Worm (Caenorhabditis elegans) whole organism, L4 larva: ENCODE results near the gene hbl-1.

Source experiments
- F26F4.8 ChIP-seq: fragments of 200-800 bp; sonication (Bioruptor generic); conservative IDR thresholded peaks from 2 replicates; pipeline ENCODE4 v1.3.6; 2022; ENCODE audit warnings: missing genetic modification characterization, missing compliant biosample characterization
- T26A8.4 ChIP-seq: fragments of 200-800 bp; sonication (Bioruptor generic); IDR thresholded peaks from 2 replicates; pipeline ENCODE4 v1.3.6; 2022; ENCODE audit warnings: missing genetic modification characterization, missing compliant biosample characterization
- Y105C5A.15 ChIP-seq: fragments of 200-800 bp; sonication (Bioruptor generic); IDR thresholded peaks from 2 replicates; pipeline ENCODE4 v1.3.6; 2022; ENCODE audit warnings: missing genetic modification characterization, missing compliant biosample characterization
- Y5F2A.4 ChIP-seq: fragments of 200-800 bp; sonication (Bioruptor generic); optimal IDR thresholded peaks from 2 replicates; lab custom pipeline; 2018; ENCODE audit warnings: mild to moderate bottlenecking, missing genetic modification characterization, missing compliant biosample characterization
- ZK546.5 ChIP-seq, 2 experiments: sonication (generic microtip); optimal IDR thresholded peaks; 2 replicates each; lab custom pipeline; 2017; ENCODE audit warnings: missing biosample characterization in 2 of 2, missing genetic modification characterization in 2 of 2
- aha-1 ChIP-seq: fragments of 150-350 bp; peaks from one replicate; lab custom pipeline; 2014; ENCODE audit warnings: missing biosample characterization, missing genetic modification characterization
- aly-2 ChIP-seq: sonication (generic microtip); optimal IDR thresholded peaks from 2 replicates; lab custom pipeline; 2018; ENCODE audit warnings: missing biosample characterization, missing genetic modification characterization
- ama-1 ChIP-seq: fragments of 150-350 bp; optimal IDR thresholded peaks from 2 replicates; lab custom pipeline; 2014; ENCODE audit warnings: inconsistent platforms, mixed read lengths
- arid-1 ChIP-seq: fragments of 200-800 bp; sonication (Bioruptor generic); conservative IDR thresholded peaks from 2 replicates; pipeline ENCODE4 v1.3.6; 2022; ENCODE audit warnings: missing genetic modification reagents, missing genetic modification characterization, missing compliant biosample characterization
- ceh-20 ChIP-seq: fragments of 200-800 bp; sonication (Bioruptor generic); IDR thresholded peaks from 2 replicates; pipeline ENCODE4 v1.3.6; 2022; ENCODE audit warnings: missing genetic modification reagents, missing genetic modification characterization, missing compliant biosample characterization
- ceh-62 ChIP-seq: sonication (generic microtip); optimal IDR thresholded peaks from 2 replicates; lab custom pipeline; 2017; ENCODE audit warnings: missing biosample characterization, missing genetic modification characterization
- ces-1 ChIP-seq: fragments of 150-350 bp; sonication (generic microtip); optimal IDR thresholded peaks from 4 replicates; lab custom pipeline; 2014; ENCODE audit warnings: missing biosample characterization, missing genetic modification reagents, missing genetic modification characterization
- ctbp-1 ChIP-seq: fragments of 200-800 bp; sonication (Bioruptor generic); IDR thresholded peaks from 2 replicates; pipeline ENCODE4 v1.3.6; 2022; ENCODE audit warnings: missing genetic modification reagents, missing genetic modification characterization, missing compliant biosample characterization
- daf-12 ChIP-seq: fragments of 150-350 bp; optimal IDR thresholded peaks from 2 replicates; lab custom pipeline; 2014; ENCODE audit warnings: missing biosample characterization, missing genetic modification reagents, missing genetic modification characterization
- daf-16 ChIP-seq, 3 experiments: sonication (generic microtip); optimal IDR thresholded peaks; 2 replicates each; lab custom pipeline; 2016 to 2017; ENCODE audit warnings: missing genetic modification characterization in 3 of 3, missing genetic modification reagents in 3 of 3, mild to moderate bottlenecking in 2 of 3, missing compliant biosample characterization in 2 of 3, missing biosample characterization in 1 of 3, moderate library complexity in 1 of 3
- dmd-9 ChIP-seq: fragments of 200-800 bp; sonication (Bioruptor generic); IDR thresholded peaks from 2 replicates; pipeline ENCODE4 v1.3.6; 2022; ENCODE audit warnings: missing genetic modification reagents, missing genetic modification characterization, missing compliant biosample characterization
- dpl-1 ChIP-seq: fragments of 150-350 bp; optimal IDR thresholded peaks from 2 replicates; lab custom pipeline; 2014; ENCODE audit warnings: missing biosample characterization, missing genetic modification reagents, missing genetic modification characterization
- duxl-1 ChIP-seq: sonication (generic microtip); optimal IDR thresholded peaks from 2 replicates; lab custom pipeline; 2016; ENCODE audit warnings: mild to moderate bottlenecking, missing genetic modification characterization, moderate library complexity, missing compliant biosample characterization; ENCODE audit not compliant: poor library complexity
- egl-27 ChIP-seq: sonication (generic microtip); optimal IDR thresholded peaks from 3 replicates; lab custom pipeline; 2017; ENCODE audit warnings: missing biosample characterization, missing genetic modification reagents, missing genetic modification characterization
- fkh-10 ChIP-seq: fragments of 150-350 bp; optimal IDR thresholded peaks from 2 replicates; lab custom pipeline; 2014; ENCODE audit warnings: missing biosample characterization, missing genetic modification reagents, missing genetic modification characterization
- hif-1 ChIP-seq, 2 experiments: sonication (generic microtip); optimal IDR thresholded peaks; 2 replicates each; lab custom pipeline; 2016 to 2017; ENCODE audit warnings: missing compliant biosample characterization in 2 of 2, missing genetic modification characterization in 2 of 2, missing genetic modification reagents in 2 of 2, missing genotype in 2 of 2, mild to moderate bottlenecking in 1 of 2
- jun-1 ChIP-seq: fragments of 150-350 bp; optimal IDR thresholded peaks from 2 replicates; lab custom pipeline; 2014; ENCODE audit warnings: missing biosample characterization, missing genetic modification reagents, missing genetic modification characterization
- lim-7 ChIP-seq: fragments of 200-800 bp; sonication (Bioruptor generic); IDR thresholded peaks from 2 replicates; pipeline ENCODE4 v1.3.6; 2022; ENCODE audit warnings: missing genetic modification characterization, missing compliant biosample characterization
- lin-1 ChIP-seq: fragments of 200-800 bp; sonication (Bioruptor generic); IDR thresholded peaks from 2 replicates; pipeline ENCODE4 v1.3.6; 2022; ENCODE audit warnings: missing genetic modification reagents, missing genetic modification characterization, missing compliant biosample characterization
- lin-38 ChIP-seq: fragments of 200-800 bp; sonication (Bioruptor generic); IDR thresholded peaks from 2 replicates; pipeline ENCODE4 v1.3.6; 2022; ENCODE audit warnings: missing genetic modification reagents, missing genetic modification characterization, missing compliant biosample characterization
- lir-3 ChIP-seq: sonication (generic microtip); optimal IDR thresholded peaks from 2 replicates; lab custom pipeline; 2016; ENCODE audit warnings: mild to moderate bottlenecking, missing genetic modification characterization, missing compliant biosample characterization
- lsy-2 ChIP-seq, 2 experiments: fragments of 150-350 bp in 1 of 2; sonication (generic microtip) in 1 of 2; optimal IDR thresholded peaks; 2 replicates each; lab custom pipeline; 2014 to 2017; ENCODE audit warnings: missing biosample characterization in 2 of 2, missing genetic modification characterization in 2 of 2
- madf-9 ChIP-seq: fragments of 200-800 bp; sonication (Bioruptor generic); conservative IDR thresholded peaks from 2 replicates; pipeline ENCODE4 v1.3.6; 2022; ENCODE audit warnings: missing genetic modification reagents, missing genetic modification characterization, missing compliant biosample characterization
- mdl-1 ChIP-seq, 2 experiments: fragments of 150-350 bp in 1 of 2; sonication (generic microtip) in 1 of 2; optimal IDR thresholded peaks; 2 replicates each; lab custom pipeline; 2014 to 2017; ENCODE audit warnings: missing biosample characterization in 2 of 2, missing genetic modification characterization in 2 of 2
- mes-2 ChIP-seq: sonication (generic microtip); optimal IDR thresholded peaks from 2 replicates; lab custom pipeline; 2016; ENCODE audit warnings: missing genotype, mild to moderate bottlenecking, missing genetic modification characterization, missing compliant biosample characterization; ENCODE audit not compliant: poor library complexity, severe bottlenecking
- mxl-2 ChIP-seq: fragments of 200-800 bp; sonication (Bioruptor generic); conservative IDR thresholded peaks from 2 replicates; pipeline ENCODE4 v1.3.6; 2022; ENCODE audit warnings: missing genetic modification reagents, missing genetic modification characterization, missing compliant biosample characterization
- nhr-11 ChIP-seq: fragments of 150-350 bp; optimal IDR thresholded peaks from 2 replicates; lab custom pipeline; 2014; ENCODE audit warnings: missing biosample characterization, missing genetic modification characterization
- nhr-28 ChIP-seq: fragments of 150-350 bp; optimal IDR thresholded peaks from 2 replicates; lab custom pipeline; 2014; ENCODE audit warnings: missing biosample characterization, missing genetic modification characterization
- nhr-76 ChIP-seq: fragments of 150-350 bp; optimal IDR thresholded peaks from 2 replicates; lab custom pipeline; 2014; ENCODE audit warnings: missing biosample characterization, missing genetic modification characterization
- php-3 ChIP-seq: fragments of 200-800 bp; sonication (Bioruptor generic); IDR thresholded peaks from 2 replicates; pipeline ENCODE4 v1.3.6; 2022; ENCODE audit warnings: missing genetic modification reagents, missing genetic modification characterization, missing compliant biosample characterization
- pqm-1 ChIP-seq: sonication (generic microtip); optimal IDR thresholded peaks from 2 replicates; lab custom pipeline; 2017; ENCODE audit warnings: missing biosample characterization, missing genetic modification characterization
- saeg-2 ChIP-seq: fragments of 200-800 bp; sonication (Bioruptor generic); IDR thresholded peaks from 2 replicates; pipeline ENCODE4 v1.3.6; 2022; ENCODE audit warnings: missing genetic modification reagents, missing genetic modification characterization, missing compliant biosample characterization
- spr-3 ChIP-seq: fragments of 200-800 bp; sonication (Bioruptor generic); optimal IDR thresholded peaks from 2 replicates; lab custom pipeline; 2018; ENCODE audit warnings: mild to moderate bottlenecking, missing genetic modification characterization, missing compliant biosample characterization
- tra-1 ChIP-seq: fragments of 200-800 bp; sonication (Bioruptor generic); IDR thresholded peaks from 2 replicates; pipeline ENCODE4 v1.3.6; 2022; ENCODE audit warnings: missing genetic modification reagents, missing genetic modification characterization, missing compliant biosample characterization
- unc-130 ChIP-seq: sonication (generic microtip); optimal IDR thresholded peaks from 2 replicates; lab custom pipeline; 2016; ENCODE audit warnings: missing genetic modification reagents, missing genetic modification characterization, missing compliant biosample characterization
- unc-62 ChIP-seq, 3 experiments: fragments of 150-350 bp in 1 of 3; sonication (generic microtip); optimal IDR thresholded peaks in 2 of 3; peaks in 1 of 3; 1 replicate in 1 of 3; 2 replicates in 2 of 3; lab custom pipeline; 2014 to 2017; ENCODE audit warnings: missing biosample characterization in 3 of 3, missing genetic modification characterization in 3 of 3, missing genetic modification reagents in 3 of 3, missing genotype in 1 of 3
- zag-1 ChIP-seq: fragments of 150-350 bp; optimal IDR thresholded peaks from 2 replicates; lab custom pipeline; 2014; ENCODE audit warnings: missing biosample characterization, missing genetic modification characterization
- zip-11 ChIP-seq: fragments of 200-800 bp; sonication (Bioruptor generic); IDR thresholded peaks from 2 replicates; pipeline ENCODE4 v1.3.6; 2022; ENCODE audit warnings: missing genetic modification characterization, missing compliant biosample characterization
- zip-2 ChIP-seq: fragments of 150-350 bp; optimal IDR thresholded peaks from 2 replicates; lab custom pipeline; 2014; ENCODE audit warnings: missing biosample characterization, missing genetic modification characterization

hbl-1 gene

ce11 chrX:5794432-5794831 is 27.5 kb upstream of the hbl-1 start:
- TF ChIP-seq nhr-11 (tag; lab: Kevin White, UChicago): no peak
- TF ChIP-seq aha-1: peak; percentile 96

ce11 chrX:5798690-5799089 is 23.3 kb upstream of the hbl-1 start, which contains the start of gene F46G11.4:
F46G11.4 (minus strand) TSS chrX:5798790.
- TF ChIP-seq nhr-28 (tag; lab: Kevin White, UChicago) (no peak), dpl-1 (GFP tag; lab: Kevin White, UChicago) (no peak), unc-62 (GFP tag; optimal IDR thresholded peaks at IDR 0.05 in 1 of 2; lab: Kevin White, UChicago) (peak in 1 of 2 experiments; percentile 85), unc-62 (tag; optimal IDR thresholded peaks at IDR 0.05; lab: Kevin White, UChicago) (no peak), jun-1 (tag; lab: Kevin White, UChicago) (no peak)
- TF ChIP-seq, all 104 proteins: peak for 1

- TF ChIP-seq lsy-2 (tag; optimal IDR thresholded peaks at IDR 0.05; lab: Kevin White, UChicago) (peak in 1 of 2 experiments; percentile 9), ctbp-1 (GFP tag; lab: Robert Waterston, UW) (peak; percentile 75), T26A8.4 (GFP tag; lab: Robert Waterston, UW) (no peak), mxl-2 (GFP tag; lab: Robert Waterston, UW) (no peak), daf-16 (GFP tag; optimal IDR thresholded peaks at IDR 0.05; lab: Kevin White, UChicago) (no peak), daf-16 (tag; optimal IDR thresholded peaks at IDR 0.05; lab: Kevin White, UChicago) (no peak), lin-1 (no peak), egl-27 (tag; lab: Kevin White, UChicago) (no peak), saeg-2 (GFP tag; lab: Robert Waterston, UW) (no peak), ZK546.5 (tag; optimal IDR thresholded peaks at IDR 0.05; lab: Kevin White, UChicago) (no peak), zip-2 (tag; lab: Kevin White, UChicago) (no peak), daf-12 (tag; lab: Kevin White, UChicago) (no peak), dmd-9 (GFP tag; lab: Robert Waterston, UW) (no peak), mes-2 (no peak), hif-1 (tag; optimal IDR thresholded peaks at IDR 0.05; lab: Kevin White, UChicago) (no peak), ces-1 (GFP tag; lab: Kevin White, UChicago) (peak; percentile 72), pqm-1 (tag; lab: Kevin White, UChicago) (no peak), nhr-76 (tag; lab: Kevin White, UChicago) (no peak), zag-1 (tag; lab: Kevin White, UChicago) (no peak), unc-130 (GFP tag; lab: Kevin White, UChicago) (no peak), madf-9 (GFP tag; lab: Robert Waterston, UW) (no peak), duxl-1 (tag; lab: Kevin White, UChicago) (no peak), zip-11 (no peak), ceh-62 (no peak), ama-1 (lab: Kevin White, UChicago) (no peak), ceh-20 (no peak), unc-62 (GFP tag; optimal IDR thresholded peaks at IDR 0.05 in 1 of 2; lab: Kevin White, UChicago) (peak in 1 of 2 experiments; percentile 39), unc-62 (tag; optimal IDR thresholded peaks at IDR 0.05; lab: Kevin White, UChicago) (no peak), lir-3 (tag; lab: Kevin White, UChicago) (no peak), tra-1 (no peak), spr-3 (GFP tag; lab: Kevin White, UChicago) (no peak), dpl-1 (GFP tag; lab: Kevin White, UChicago) (no peak), F26F4.8 (GFP tag; lab: Robert Waterston, UW) (no peak), nhr-28 (tag; lab: Kevin White, UChicago) (no peak), fkh-10 (GFP tag; lab: Kevin White, UChicago) (peak; percentile 93), Y5F2A.4 (no peak), Y105C5A.15 (no peak), aly-2 (tag; lab: Kevin White, UChicago) (no peak), php-3 (GFP tag; lab: Robert Waterston, UW) (no peak), lim-7 (GFP tag; lab: Robert Waterston, UW) (no peak), arid-1 (GFP tag; lab: Robert Waterston, UW) (no peak), lin-38 (GFP tag; lab: Robert Waterston, UW) (no peak), mdl-1 (tag; optimal IDR thresholded peaks at IDR 0.05; lab: Kevin White, UChicago) (no peak)
These were observed 22.7 kb upstream of the hbl-1 start for ce11 chrX:5799229-5799628.
